Worm (Caenorhabditis elegans) whole organism, L2 larva: Measurements from ENCODE around the gene rpt-1.

Experiments used
- C34F6.9 ChIP-seq: fragments of 150-350 bp; optimal IDR thresholded peaks from 2 replicates; lab custom pipeline; 2014; ENCODE audit warnings: missing biosample characterization, missing genetic modification characterization
- F13H6.1 ChIP-seq: sonication (generic microtip); optimal IDR thresholded peaks from 2 replicates; lab custom pipeline; 2016; ENCODE audit warnings: missing genetic modification characterization, missing compliant biosample characterization
- R02D3.7 ChIP-seq: fragments of 150-350 bp; optimal IDR thresholded peaks from 2 replicates; lab custom pipeline; 2014; ENCODE audit warnings: missing biosample characterization, missing genetic modification characterization
- Y55F3AM.14 ChIP-seq: fragments of 200-800 bp; sonication (Bioruptor generic); optimal IDR thresholded peaks from 2 replicates; lab custom pipeline; 2018; ENCODE audit warnings: mild to moderate bottlenecking, missing genetic modification characterization, missing compliant biosample characterization
- ZK546.5 ChIP-seq: sonication (generic microtip); optimal IDR thresholded peaks from 2 replicates; lab custom pipeline; 2017; ENCODE audit warnings: missing biosample characterization, missing genetic modification characterization
- alr-1 ChIP-seq: fragments of 150-350 bp; optimal IDR thresholded peaks from 2 replicates; lab custom pipeline; 2014; ENCODE audit warnings: missing biosample characterization, missing genetic modification characterization
- aly-2 ChIP-seq: fragments of 150-350 bp; optimal IDR thresholded peaks from 2 replicates; lab custom pipeline; 2014; ENCODE audit warnings: missing biosample characterization, missing genetic modification characterization
- ama-1 ChIP-seq: fragments of 150-350 bp; optimal IDR thresholded peaks from 2 replicates; lab custom pipeline; 2018; ENCODE audit warnings: inconsistent platforms
- blmp-1 ChIP-seq: sonication (generic microtip); optimal IDR thresholded peaks from 2 replicates; lab custom pipeline; 2017; ENCODE audit warnings: missing genetic modification characterization, mild to moderate bottlenecking, missing compliant biosample characterization, antibody characterized with exemption, moderate library complexity; ENCODE audit not compliant: insufficient read depth
- ceh-16 ChIP-seq: fragments of 150-350 bp; optimal IDR thresholded peaks from 2 replicates; lab custom pipeline; 2014; ENCODE audit warnings: missing biosample characterization, missing genetic modification characterization
- ceh-82 ChIP-seq: fragments of 150-350 bp; optimal IDR thresholded peaks from 2 replicates; lab custom pipeline; 2014; ENCODE audit warnings: missing biosample characterization, missing genetic modification characterization
- crh-2 ChIP-seq: sonication (generic microtip); optimal IDR thresholded peaks from 2 replicates; lab custom pipeline; 2017; ENCODE audit warnings: missing biosample characterization, missing genetic modification characterization
- dmd-4 ChIP-seq: sonication (generic microtip); optimal IDR thresholded peaks from 2 replicates; lab custom pipeline; 2017; ENCODE audit warnings: missing biosample characterization, missing genetic modification characterization
- egl-27 ChIP-seq: sonication (generic microtip); optimal IDR thresholded peaks from 3 replicates; lab custom pipeline; 2017; ENCODE audit warnings: missing biosample characterization, missing genetic modification reagents, missing genetic modification characterization
- elt-1 ChIP-seq: fragments of 150-350 bp; optimal IDR thresholded peaks from 2 replicates; lab custom pipeline; 2014; ENCODE audit warnings: missing biosample characterization, missing genetic modification characterization
- elt-3 ChIP-seq: sonication (generic microtip); optimal IDR thresholded peaks from 2 replicates; lab custom pipeline; 2017; ENCODE audit warnings: missing biosample characterization, missing genetic modification characterization
- fos-1 ChIP-seq: fragments of 150-350 bp; optimal IDR thresholded peaks from 2 replicates; lab custom pipeline; 2014; ENCODE audit warnings: missing biosample characterization, missing genetic modification characterization
- gmeb-1 ChIP-seq: fragments of 150-350 bp; optimal IDR thresholded peaks from 2 replicates; lab custom pipeline; 2014; ENCODE audit warnings: missing biosample characterization, missing genetic modification characterization
- lin-11 ChIP-seq: fragments of 150-350 bp; sonication (generic microtip); optimal IDR thresholded peaks from 2 replicates; lab custom pipeline; 2014; ENCODE audit warnings: missing biosample characterization, missing genetic modification characterization, inconsistent platforms, mixed read lengths
- lin-13 ChIP-seq: fragments of 150-350 bp; optimal IDR thresholded peaks from 2 replicates; lab custom pipeline; 2014; ENCODE audit warnings: missing biosample characterization, missing genetic modification reagents, missing genetic modification characterization
- lin-39 ChIP-seq: fragments of 150-350 bp; optimal IDR thresholded peaks from 2 replicates; lab custom pipeline; 2014; ENCODE audit warnings: missing biosample characterization, missing genetic modification reagents, missing genetic modification characterization
- lsy-2 ChIP-seq, 2 experiments: fragments of 150-350 bp in 1 of 2; sonication (generic microtip) in 1 of 2; optimal IDR thresholded peaks; 2 replicates each; lab custom pipeline; 2014 to 2017; ENCODE audit warnings: missing biosample characterization in 2 of 2, missing genetic modification characterization in 2 of 2
- mab-5 ChIP-seq: fragments of 150-350 bp; optimal IDR thresholded peaks from 2 replicates; lab custom pipeline; 2014; ENCODE audit warnings: missing biosample characterization, missing genetic modification characterization
- mbf-1 ChIP-seq: sonication (generic microtip); optimal IDR thresholded peaks from 2 replicates; lab custom pipeline; 2017; ENCODE audit warnings: missing biosample characterization, missing genetic modification characterization
- mdl-1 ChIP-seq, 2 experiments: fragments of 150-350 bp in 1 of 2; sonication (generic microtip) in 1 of 2; optimal IDR thresholded peaks; 2 replicates each; lab custom pipeline; 2017; ENCODE audit warnings: missing biosample characterization in 2 of 2, missing genetic modification characterization in 2 of 2
- nhr-10 ChIP-seq: sonication (generic microtip); optimal IDR thresholded peaks from 2 replicates; lab custom pipeline; 2017; ENCODE audit warnings: missing biosample characterization, missing genetic modification characterization
- nhr-11 ChIP-seq: fragments of 150-350 bp; optimal IDR thresholded peaks from 2 replicates; lab custom pipeline; 2014; ENCODE audit warnings: missing biosample characterization, missing genetic modification characterization
- nhr-12 ChIP-seq: fragments of 150-350 bp; optimal IDR thresholded peaks from 2 replicates; lab custom pipeline; 2014; ENCODE audit warnings: missing biosample characterization, missing genetic modification characterization
- nhr-129 ChIP-seq: fragments of 150-350 bp; optimal IDR thresholded peaks from 2 replicates; lab custom pipeline; 2014; ENCODE audit warnings: missing biosample characterization, missing genetic modification characterization
- nhr-21 ChIP-seq: fragments of 150-350 bp; optimal IDR thresholded peaks from 2 replicates; lab custom pipeline; 2014; ENCODE audit warnings: missing biosample characterization, missing genetic modification characterization
- nhr-23 ChIP-seq: fragments of 150-350 bp; optimal IDR thresholded peaks from 2 replicates; lab custom pipeline; 2014; ENCODE audit warnings: missing biosample characterization, missing genetic modification reagents, missing genetic modification characterization
- nhr-237 ChIP-seq: fragments of 150-350 bp; optimal IDR thresholded peaks from 2 replicates; lab custom pipeline; 2014; ENCODE audit warnings: missing biosample characterization, missing genetic modification characterization
- nhr-25 ChIP-seq: fragments of 150-350 bp; sonication (generic microtip); optimal IDR thresholded peaks from 3 replicates; lab custom pipeline; 2014; ENCODE audit warnings: missing biosample characterization, missing genetic modification characterization
- nhr-6 ChIP-seq: fragments of 150-350 bp; optimal IDR thresholded peaks from 2 replicates; lab custom pipeline; 2014; ENCODE audit warnings: missing biosample characterization, missing genetic modification characterization
- nhr-77 ChIP-seq: fragments of 150-350 bp; optimal IDR thresholded peaks from 2 replicates; lab custom pipeline; 2014; ENCODE audit warnings: missing biosample characterization, missing genetic modification characterization
- peb-1 ChIP-seq: fragments of 150-350 bp; optimal IDR thresholded peaks from 2 replicates; lab custom pipeline; 2014; ENCODE audit warnings: missing biosample characterization, missing genetic modification characterization
- sem-4 ChIP-seq: fragments of 150-350 bp; optimal IDR thresholded peaks from 2 replicates; lab custom pipeline; 2014; ENCODE audit warnings: missing biosample characterization, missing genetic modification reagents, missing genetic modification characterization
- skn-1 ChIP-seq: sonication (generic microtip); optimal IDR thresholded peaks from 2 replicates; lab custom pipeline; 2017; ENCODE audit warnings: missing biosample characterization, missing genetic modification characterization
- sma-3 ChIP-seq: sonication (generic microtip); optimal IDR thresholded peaks from 2 replicates; lab custom pipeline; 2016; ENCODE audit warnings: missing genetic modification reagents, missing genetic modification characterization, missing compliant biosample characterization
- sma-9 ChIP-seq, 2 experiments: fragments of 150-350 bp in 1 of 2; sonication (generic microtip) in 1 of 2; optimal IDR thresholded peaks; 2 replicates each; lab custom pipeline; 2014 to 2016; ENCODE audit warnings: missing genetic modification characterization in 2 of 2, mild to moderate bottlenecking in 1 of 2, missing biosample characterization in 1 of 2, missing compliant biosample characterization in 1 of 2, missing genetic modification reagents in 1 of 2, moderate library complexity in 1 of 2
- snpc-4 ChIP-seq: fragments of 150-350 bp; optimal IDR thresholded peaks from 2 replicates; lab custom pipeline; 2014; ENCODE audit warnings: missing biosample characterization, missing genetic modification characterization
- unc-39 ChIP-seq: fragments of 150-350 bp; optimal IDR thresholded peaks from 2 replicates; lab custom pipeline; 2014; ENCODE audit warnings: missing biosample characterization, missing genetic modification characterization
- unc-55 ChIP-seq: fragments of 150-350 bp; sonication (generic microtip); optimal IDR thresholded peaks from 3 replicates; lab custom pipeline; 2014; ENCODE audit warnings: missing biosample characterization, missing genetic modification reagents, missing genetic modification characterization
- unc-62 ChIP-seq: fragments of 150-350 bp; optimal IDR thresholded peaks from 2 replicates; lab custom pipeline; 2014; ENCODE audit warnings: missing biosample characterization, missing genetic modification reagents, missing genetic modification characterization
- zag-1 ChIP-seq: fragments of 150-350 bp; optimal IDR thresholded peaks from 2 replicates; lab custom pipeline; 2014; ENCODE audit warnings: missing biosample characterization, missing genetic modification characterization
- ztf-1 ChIP-seq: fragments of 200-800 bp; sonication (Bioruptor generic); conservative IDR thresholded peaks from 2 replicates; pipeline ENCODE4 v1.3.6; 2022; ENCODE audit warnings: missing genetic modification characterization, missing compliant biosample characterization
- ztf-11 ChIP-seq: sonication (generic microtip); optimal IDR thresholded peaks from 2 replicates; lab custom pipeline; 2017; ENCODE audit warnings: missing biosample characterization, missing genetic modification characterization
- ztf-4 ChIP-seq: fragments of 150-350 bp; optimal IDR thresholded peaks from 2 replicates; lab custom pipeline; 2014; ENCODE audit warnings: missing biosample characterization, missing genetic modification characterization

Gene rpt-1

ce11 chrV:11985384-11985783 lies 3.2 kb upstream of the rpt-1 start, which contains the start of gene mans-2:
Gene mans-2, minus strand, starts transcription at chrV:11985484.
- TF ChIP-seq nhr-11 (tag; lab: Kevin White, UChicago) (no peak), mdl-1 (tag; optimal IDR thresholded peaks at IDR 0.05; lab: Kevin White, UChicago) (no peak), unc-62 (GFP tag; lab: Kevin White, UChicago) (no peak), ztf-11 (tag; lab: Kevin White, UChicago) (no peak), nhr-129 (tag; lab: Kevin White, UChicago) (no peak), sma-9 (GFP tag; optimal IDR thresholded peaks at IDR 0.05; lab: Kevin White, UChicago) (no peak), sma-9 (tag; optimal IDR thresholded peaks at IDR 0.05; lab: Kevin White, UChicago) (no peak), elt-3 (tag; lab: Kevin White, UChicago) (no peak), nhr-25 (tag; lab: Kevin White, UChicago) (no peak), egl-27 (tag; lab: Kevin White, UChicago) (no peak), ceh-16 (no peak), nhr-12 (no peak), zag-1 (no peak), skn-1 (no peak)

ce11 chrV:11979673-11980561 lies 2.3 kb downstream of the rpt-1 start, which contains the start of gene snr-4:
Gene snr-4, minus strand, starts transcription at chrV:11979723.
- TF ChIP-seq gmeb-1 (tag; lab: Kevin White, UChicago): peak; percentile 89
- peak; percentile 49 for TF ChIP-seq ZK546.5 (tag; lab: Kevin White, UChicago)
- TF ChIP-seq ztf-1: 0 out of 2 replicates have a peak, but pooled peaks have one; percentile 45
- peak; percentile 60 for TF ChIP-seq ceh-16
- peak; percentile 90 for TF ChIP-seq fos-1 (tag; lab: Kevin White, UChicago)
- TF ChIP-seq nhr-11 (tag; lab: Kevin White, UChicago): peak; percentile 75
- TF ChIP-seq nhr-6 (tag; lab: Kevin White, UChicago): no peak
- peak; percentile 93 for TF ChIP-seq lin-11 (tag; lab: Kevin White, UChicago)
- peak; percentile 100 for TF ChIP-seq snpc-4 (tag; lab: Kevin White, UChicago)
- TF ChIP-seq sem-4: peak; percentile 86
- peak; percentile 96 for TF ChIP-seq nhr-21 (tag; lab: Kevin White, UChicago)
- TF ChIP-seq Y55F3AM.14 (GFP tag; lab: Kevin White, UChicago): peak; percentile 90
- TF ChIP-seq unc-62 (GFP tag; lab: Kevin White, UChicago): no peak
- TF ChIP-seq unc-39: no peak
- TF ChIP-seq lin-39 (tag; lab: Kevin White, UChicago): no peak
- peak; percentile 86 to 91 for TF ChIP-seq lsy-2 (tag; optimal IDR thresholded peaks at IDR 0.05; lab: Kevin White, UChicago)
- TF ChIP-seq aly-2 (tag; lab: Kevin White, UChicago): no peak
- TF ChIP-seq sma-3 (GFP tag; lab: Kevin White, UChicago): peak; percentile 95
- peak; percentile 78 for TF ChIP-seq nhr-77
- TF ChIP-seq mdl-1 (tag; optimal IDR thresholded peaks at IDR 0.05; lab: Kevin White, UChicago): peak; percentile 80 to 86
- peak; percentile 94 for TF ChIP-seq nhr-129 (tag; lab: Kevin White, UChicago)
- peak; percentile 76 for TF ChIP-seq peb-1 (tag; lab: Kevin White, UChicago)
- TF ChIP-seq ztf-11 (tag; lab: Kevin White, UChicago): peak; percentile 11
- no peak for TF ChIP-seq dmd-4 (tag; lab: Kevin White, UChicago)
- peak; percentile 84 for TF ChIP-seq ztf-4
- peak; percentile 93 for TF ChIP-seq F13H6.1 (tag; lab: Kevin White, UChicago)
- TF ChIP-seq nhr-23 (tag; lab: Kevin White, UChicago): no peak
- TF ChIP-seq mbf-1: no peak
- TF ChIP-seq R02D3.7 (tag; lab: Kevin White, UChicago): peak; percentile 29
- no peak for TF ChIP-seq elt-1 (tag; lab: Kevin White, UChicago)
- TF ChIP-seq blmp-1 (tag; lab: Kevin White, UChicago): peak; percentile 77
- TF ChIP-seq ceh-82 (tag; lab: Kevin White, UChicago): peak; percentile 83
- TF ChIP-seq C34F6.9: peak; percentile 92
- TF ChIP-seq elt-3 (tag; lab: Kevin White, UChicago): no peak
- TF ChIP-seq mab-5 (tag; lab: Kevin White, UChicago): peak; percentile 80
- peak; percentile 91 for TF ChIP-seq zag-1
- TF ChIP-seq lin-13 (GFP tag; lab: Kevin White, UChicago): peak; percentile 94
- TF ChIP-seq unc-55 (GFP tag; lab: Kevin White, UChicago): peak; percentile 90
- peak; percentile 56 for TF ChIP-seq nhr-10 (tag; lab: Kevin White, UChicago)
- no peak for TF ChIP-seq alr-1 (tag; lab: Kevin White, UChicago)
- peak; percentile 96 for TF ChIP-seq sma-9 (GFP tag; optimal IDR thresholded peaks at IDR 0.05; lab: Kevin White, UChicago)
- no peak for TF ChIP-seq sma-9 (tag; optimal IDR thresholded peaks at IDR 0.05; lab: Kevin White, UChicago)
- TF ChIP-seq nhr-25 (tag; lab: Kevin White, UChicago): peak; percentile 84
- peak; percentile 81 for TF ChIP-seq nhr-237 (tag; lab: Kevin White, UChicago)
- TF ChIP-seq nhr-12: no peak
- peak; percentile 95 for TF ChIP-seq ama-1 (lab: Kevin White, UChicago)
- TF ChIP-seq egl-27 (tag; lab: Kevin White, UChicago): peak; percentile 79
- peak; percentile 96 for TF ChIP-seq crh-2 (tag; lab: Kevin White, UChicago)
- no peak for TF ChIP-seq skn-1
- TF ChIP-seq, all 48 proteins: peak for 35
